Fruit fly (Drosophila melanogaster): ENCODE results near the gene Jwa.
A peak's percentile ranks its signal among the peaks of the same experiment; 100 is the strongest.

The Jwa gene

DNA sequence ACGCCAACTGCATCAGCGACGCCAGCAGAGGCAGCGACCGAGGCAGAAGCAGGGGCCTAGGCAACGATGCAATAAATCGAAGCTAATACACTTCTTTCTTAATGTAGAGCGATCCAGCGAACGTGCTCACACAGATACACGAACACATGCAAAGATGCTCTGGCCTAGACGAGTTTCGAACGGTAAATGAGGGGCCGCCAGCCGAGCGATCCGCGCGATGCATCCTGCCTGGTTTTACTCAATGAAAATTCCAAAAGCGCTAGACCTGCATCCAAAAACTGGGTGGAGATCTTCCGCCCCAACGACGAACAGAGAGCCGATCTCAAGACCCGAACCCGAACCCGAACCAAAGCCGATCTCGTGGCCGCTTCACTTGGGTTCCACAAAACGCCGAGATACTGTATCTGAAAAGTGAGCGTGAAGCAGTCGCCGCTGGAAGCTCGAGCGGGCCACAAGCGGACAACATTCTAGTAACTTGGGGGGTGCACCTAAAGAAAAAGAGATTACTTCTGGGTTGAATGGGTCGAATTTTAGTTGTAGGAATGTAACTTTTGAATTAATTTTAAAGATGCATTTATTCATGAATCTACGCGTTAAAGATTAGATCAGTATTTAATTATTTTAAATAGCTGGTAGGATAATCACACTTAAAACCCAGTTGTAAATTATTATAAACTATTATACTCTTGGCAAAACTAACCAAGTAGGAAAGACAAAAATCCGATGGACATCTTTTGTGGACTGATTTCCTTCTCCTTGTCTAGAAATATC is 27.4 kb upstream of the Jwa start (continued):
- TF ChIP-seq slp2 (GFP tag; optimal IDR thresholded peaks at IDR 0.05) (no peak), Chrac-16 (GFP tag; optimal IDR thresholded peaks at IDR 0.05) (no peak), Kr (GFP tag; optimal IDR thresholded peaks at IDR 0.05) (no peak), CG11723 (GFP tag; optimal IDR thresholded peaks at IDR 0.05) (no peak), CG11093 (GFP tag; IDR thresholded peaks at IDR 0.05) (no peak), gsb-n (tag; optimal IDR thresholded peaks at IDR 0.05) (no peak), chm (GFP tag; IDR thresholded peaks at IDR 0.05) (peak; percentile 47), nom (GFP tag; optimal IDR thresholded peaks at IDR 0.05) (peak; percentile 25), pb (GFP tag; optimal IDR thresholded peaks at IDR 0.05) (no peak), CG12104 (GFP tag; optimal IDR thresholded peaks at IDR 0.05) (no peak), CG8290 (GFP tag; optimal IDR thresholded peaks at IDR 0.05) (no peak), CG8290 (tag; optimal IDR thresholded peaks at IDR 0.05) (no peak), CG5953 (GFP tag; IDR thresholded peaks at IDR 0.05) (no peak), CG31365 (tag; optimal IDR thresholded peaks at IDR 0.05) (no peak), Taf1 (GFP tag; IDR thresholded peaks at IDR 0.05) (no peak), eyg (GFP tag; optimal IDR thresholded peaks at IDR 0.05) (no peak), Elba2 (GFP tag; optimal IDR thresholded peaks at IDR 0.05) (no peak), kni (GFP tag; optimal IDR thresholded peaks at IDR 0.05) (peak; percentile 98), CG6791 (GFP tag; IDR thresholded peaks at IDR 0.05; ENCODE audit: partially characterized antibody) (0 out of 3 replicates have a peak, but pooled peaks have one; percentile 18), Blimp-1 (GFP tag; optimal IDR thresholded peaks at IDR 0.05) (peak; percentile 34), CG2199 (GFP tag; IDR thresholded peaks at IDR 0.05) (peak; percentile 86; the same call in 2 of the 3 replicates), Dip2 (GFP tag; IDR thresholded peaks at IDR 0.05) (no peak), eve (GFP tag; optimal IDR thresholded peaks at IDR 0.05) (no peak), CTCF (GFP tag; optimal IDR thresholded peaks at IDR 0.05) (no peak), stwl (tag; optimal IDR thresholded peaks at IDR 0.05) (no peak), seq (GFP tag; IDR thresholded peaks at IDR 0.05) (no peak), klu (GFP tag; IDR thresholded peaks at IDR 0.05) (no peak), CG34376 (GFP tag; optimal IDR thresholded peaks at IDR 0.05) (no peak), tap (tag; optimal IDR thresholded peaks at IDR 0.05) (no peak), pum (GFP tag; optimal IDR thresholded peaks at IDR 0.05) (no peak), CG30020 (tag; optimal IDR thresholded peaks at IDR 0.05) (no peak), CG7357 (GFP tag; IDR thresholded peaks at IDR 0.05) (no peak), br (optimal IDR thresholded peaks at IDR 0.05) (no peak), CG16863 (GFP tag; optimal IDR thresholded peaks at IDR 0.05) (no peak), BEAF-32 (GFP tag; optimal IDR thresholded peaks at IDR 0.05) (no peak), CG32767 (GFP tag; IDR thresholded peaks at IDR 0.05) (no peak), sr (GFP tag; IDR thresholded peaks at IDR 0.05) (no peak), CG3726 (GFP tag; IDR thresholded peaks at IDR 0.05) (no peak), Nf-YC (tag; optimal IDR thresholded peaks at IDR 0.05) (peak; percentile 57), D19B (GFP tag; optimal IDR thresholded peaks at IDR 0.05) (no peak), NC2β (GFP tag; optimal IDR thresholded peaks at IDR 0.05) (no peak), Atf3 (GFP tag; optimal IDR thresholded peaks at IDR 0.05) (no peak), CG12744 (GFP tag; optimal IDR thresholded peaks at IDR 0.05) (no peak), Dref (GFP tag; IDR thresholded peaks at IDR 0.05) (no peak), zen2 (GFP tag; IDR thresholded peaks at IDR 0.05; ENCODE audit: partially characterized antibody) (no peak), lbe (GFP tag; optimal IDR thresholded peaks at IDR 0.05) (no peak), PHDP (tag; optimal IDR thresholded peaks at IDR 0.05) (no peak), CG8281 (tag; optimal IDR thresholded peaks at IDR 0.05) (no peak), CG10462 (GFP tag; optimal IDR thresholded peaks at IDR 0.05) (no peak), kah (GFP tag; optimal IDR thresholded peaks at IDR 0.05) (no peak), Lpt (GFP tag; optimal IDR thresholded peaks at IDR 0.05) (no peak), CG12769 (tag; optimal IDR thresholded peaks at IDR 0.05) (peak; percentile 24)

All from whole organism, embryonic.